Worm (Caenorhabditis elegans): Measurements from ENCODE around the gene E02H4.6.

The E02H4.6 gene

ce11 chrX:14289993-14290392 lies 38.1 kb upstream of the E02H4.6 start:
- TF ChIP-seq set-16 (GFP tag; IDR thresholded peaks at IDR 0.05) (peak; percentile 82), aha-1 (tag) (peak; percentile 73), T26A8.4 (GFP tag; IDR thresholded peaks at IDR 0.05) (no peak), nhr-102 (tag; optimal IDR thresholded peaks at IDR 0.05) (no peak)

- TF ChIP-seq hlh-30 (tag; optimal IDR thresholded peaks at IDR 0.05; ENCODE audit: insufficient read depth) (peak; percentile 33), lim-7 (GFP tag; IDR thresholded peaks at IDR 0.05) (no peak), lin-29 (GFP tag; IDR thresholded peaks at IDR 0.05) (no peak), hmg-1.1 (GFP tag; IDR thresholded peaks at IDR 0.05) (peak; percentile 25; the same call in 1 of the 2 replicates), zfp-2 (tag; optimal IDR thresholded peaks at IDR 0.05) (no peak), daf-16 (GFP tag; optimal IDR thresholded peaks at IDR 0.05) (peak in 1 of 2 experiments; percentile 84), daf-16 (tag; optimal IDR thresholded peaks at IDR 0.05) (no peak), hlh-11 (tag; optimal IDR thresholded peaks at IDR 0.05) (peak; percentile 53), nhr-11 (tag; optimal IDR thresholded peaks at IDR 0.05) (peak; percentile 91), nhr-111 (GFP tag; optimal IDR thresholded peaks at IDR 0.05) (no peak), ZK337.2 (GFP tag; IDR thresholded peaks at IDR 0.05) (0 out of 2 replicates have a peak, but pooled peaks have one; percentile 2), nhr-6 (tag; optimal IDR thresholded peaks at IDR 0.05) (no peak), nhr-77 (tag; optimal IDR thresholded peaks at IDR 0.05) (no peak), aha-1 (tag) (peak; percentile 85), Y105C5A.15 (GFP tag; IDR thresholded peaks at IDR 0.05) (no peak), lin-13 (GFP tag; optimal IDR thresholded peaks at IDR 0.05) (no peak), rbr-2 (tag; optimal IDR thresholded peaks at IDR 0.05) (no peak), lsy-2 (tag; optimal IDR thresholded peaks at IDR 0.05) (no peak), nhr-76 (tag; optimal IDR thresholded peaks at IDR 0.05) (no peak), vab-7 (GFP tag; IDR thresholded peaks at IDR 0.05) (no peak), ztf-7 (tag; optimal IDR thresholded peaks at IDR 0.05) (no peak)
These were observed 35.9 kb upstream of the E02H4.6 start for ce11 chrX:14287888-14288287.

- TF ChIP-seq F26F4.8 (GFP tag; conservative IDR thresholded peaks at IDR 0.05) (no peak), daf-19 (GFP tag; conservative IDR thresholded peaks at IDR 0.05) (no peak), mxl-3 (GFP tag; optimal IDR thresholded peaks at IDR 0.05) (no peak)
These were observed 29.6 kb upstream of the E02H4.6 start, which contains the start of gene E02H4.2 for ce11 chrX:14281526-14281925. Gene E02H4.2, minus strand, starts transcription at chrX:14281626.

- TF ChIP-seq madf-5 (GFP tag; IDR thresholded peaks at IDR 0.05) (no peak), ama-1 (optimal IDR thresholded peaks at IDR 0.05) (no peak), lsy-2 (tag; optimal IDR thresholded peaks at IDR 0.05) (no peak), fkh-10 (GFP tag; optimal IDR thresholded peaks at IDR 0.05) (no peak), mes-2 (tag; optimal IDR thresholded peaks at IDR 0.05; ENCODE audit: poor library complexity, severe bottlenecking) (no peak), ceh-28 (tag; optimal IDR thresholded peaks at IDR 0.05) (no peak), aha-1 (tag) (no peak), dmd-8 (GFP tag; IDR thresholded peaks at IDR 0.05) (no peak), nhr-11 (tag; optimal IDR thresholded peaks at IDR 0.05) (no peak), lin-39 (tag; optimal IDR thresholded peaks at IDR 0.05) (no peak), ceh-32 (tag; optimal IDR thresholded peaks at IDR 0.05; ENCODE audit: poor library complexity) (no peak), cey-2 (tag; optimal IDR thresholded peaks at IDR 0.05; ENCODE audit: borderline replicate concordance, insufficient read depth) (no peak), lir-3 (tag; optimal IDR thresholded peaks at IDR 0.05) (no peak), zfp-3 (GFP tag; conservative IDR thresholded peaks at IDR 0.05) (no peak), saeg-2 (GFP tag; IDR thresholded peaks at IDR 0.05) (no peak), lin-1 (GFP tag; IDR thresholded peaks at IDR 0.05) (no peak), zfp-2 (tag; optimal IDR thresholded peaks at IDR 0.05) (no peak), nhr-28 (tag; optimal IDR thresholded peaks at IDR 0.05) (no peak), zip-2 (tag; optimal IDR thresholded peaks at IDR 0.05) (no peak), T26A8.4 (GFP tag; IDR thresholded peaks at IDR 0.05) (no peak)
These were observed 15.8 kb upstream of the E02H4.6 start, which contains the start of gene del-1 for ce11 chrX:14267781-14268180. Gene del-1, plus strand, starts transcription at chrX:14268081.

Measured in whole organism, L4 larva.